Fruit fly (Drosophila melanogaster): Measurements from ENCODE around the gene Ir7e.

The Ir7e gene

dm6 chrX:7893411-7894122 lies 12.1 kb upstream of the Ir7e start, which contains the start of the genes CG45089, ND-MNLL and p115 (continued):
- no peak for TF ChIP-seq Asciz (GFP tag; optimal IDR thresholded peaks at IDR 0.05)
- TF ChIP-seq PHDP (tag; optimal IDR thresholded peaks at IDR 0.05), result peak; percentile 52
- TF ChIP-seq CG4617 (GFP tag; optimal IDR thresholded peaks at IDR 0.05; ENCODE audit: borderline replicate concordance), result peak; percentile 56
- TF ChIP-seq CG3065 (GFP tag; optimal IDR thresholded peaks at IDR 0.05), result peak; percentile 14
- peak; percentile 42; the same call in 1 of the 2 replicates for TF ChIP-seq CG6272 (GFP tag; IDR thresholded peaks at IDR 0.05)
- TF ChIP-seq CG13296 (GFP tag; optimal IDR thresholded peaks at IDR 0.05), result peak; percentile 59
- peak; percentile 78 for TF ChIP-seq MBD-R2 (GFP tag; IDR thresholded peaks at IDR 0.05)
- peak; percentile 77 for TF ChIP-seq CG14710 (tag; optimal IDR thresholded peaks at IDR 0.05)
- TF ChIP-seq Stat92E (GFP tag; optimal IDR thresholded peaks at IDR 0.05), result no peak
- peak; percentile 45 for TF ChIP-seq Blimp-1 (GFP tag; optimal IDR thresholded peaks at IDR 0.05)
- TF ChIP-seq Mad (GFP tag; optimal IDR thresholded peaks at IDR 0.05), result no peak
- no peak for TF ChIP-seq CG5953 (GFP tag; IDR thresholded peaks at IDR 0.05)
- no peak for TF ChIP-seq ap (GFP tag; IDR thresholded peaks at IDR 0.05)
- TF ChIP-seq CG10565 (GFP tag; optimal IDR thresholded peaks at IDR 0.05), result no peak
- TF ChIP-seq shn (GFP tag; optimal IDR thresholded peaks at IDR 0.05), result peak; percentile 14
- TF ChIP-seq Dfd (GFP tag; optimal IDR thresholded peaks at IDR 0.05), result no peak
- TF ChIP-seq CG11456 (GFP tag; IDR thresholded peaks at IDR 0.05), result peak; percentile 16; the same call in 1 of the 3 replicates
- TF ChIP-seq ATbp (GFP tag; optimal IDR thresholded peaks at IDR 0.05), result no peak
- no peak for TF ChIP-seq sens-2 (GFP tag; IDR thresholded peaks at IDR 0.05)
- peak; percentile 19 for TF ChIP-seq tio (GFP tag; optimal IDR thresholded peaks at IDR 0.05)
- TF ChIP-seq CG10431 (GFP tag; optimal IDR thresholded peaks at IDR 0.05), result no peak
- peak; percentile 26; the same call in 1 of the 2 replicates for TF ChIP-seq Oaz (GFP tag; IDR thresholded peaks at IDR 0.05)
- peak; percentile 74; the same call in 2 of the 3 replicates for TF ChIP-seq Dbx (GFP tag; IDR thresholded peaks at IDR 0.05)
- TF ChIP-seq ttk (GFP tag; IDR thresholded peaks at IDR 0.05), result peak; percentile 36; the same call in 1 of the 2 replicates

dm6 chrX:7892539-7892899 lies 11.0 kb upstream of the Ir7e start:
- TF ChIP-seq CG4404 (GFP tag; IDR thresholded peaks at IDR 0.05) (peak; percentile 62), Chrac-16 (GFP tag; optimal IDR thresholded peaks at IDR 0.05) (peak; percentile 4), en (GFP tag; optimal IDR thresholded peaks at IDR 0.05) (no peak), CG5180 (GFP tag; optimal IDR thresholded peaks at IDR 0.05) (no peak), CG10462 (GFP tag; optimal IDR thresholded peaks at IDR 0.05) (no peak), CG10267 (tag; optimal IDR thresholded peaks at IDR 0.05) (peak; percentile 10), CG9727 (GFP tag; optimal IDR thresholded peaks at IDR 0.05) (peak; percentile 25), ac (GFP tag; optimal IDR thresholded peaks at IDR 0.05) (peak; percentile 35), phol (tag; optimal IDR thresholded peaks at IDR 0.05) (peak; percentile 23), Poxn (GFP tag; IDR thresholded peaks at IDR 0.05) (no peak), Drgx (GFP tag; IDR thresholded peaks at IDR 0.05) (0 out of 2 replicates have a peak, but pooled peaks have one; percentile 28), CG11504 (tag; optimal IDR thresholded peaks at IDR 0.05) (peak; percentile 21), gcm (GFP tag; optimal IDR thresholded peaks at IDR 0.05) (no peak), gem (tag; optimal IDR thresholded peaks at IDR 0.05) (peak; percentile 59), Med (GFP tag) (peak; percentile 37), sens (GFP tag) (peak; percentile 81), CG17829 (tag; optimal IDR thresholded peaks at IDR 0.05) (peak; percentile 4), lola (GFP tag; optimal IDR thresholded peaks at IDR 0.05) (peak in 1 of 3 experiments; percentile 47), CG4707 (GFP tag; optimal IDR thresholded peaks at IDR 0.05) (no peak), row (GFP tag; IDR thresholded peaks at IDR 0.05) (0 out of 3 replicates have a peak, but pooled peaks have one; percentile 16), CG17361 (GFP tag; IDR thresholded peaks at IDR 0.05) (0 out of 3 replicates have a peak, but pooled peaks have one; percentile 29), CG17385 (GFP tag; optimal IDR thresholded peaks at IDR 0.05) (peak; percentile 8), Mes4 (GFP tag; optimal IDR thresholded peaks at IDR 0.05) (no peak), Xrp1 (GFP tag; IDR thresholded peaks at IDR 0.05) (peak; percentile 42; the same call in 1 of the 2 replicates), dmrt11E (tag; optimal IDR thresholded peaks at IDR 0.05) (peak; percentile 53)
